Fruit fly (Drosophila melanogaster) whole organism, embryonic: ENCODE data around the gene sob.

Experiments used
- CG10979 ChIP-seq: fragments of 200-800 bp; sonication (Bioruptor generic); optimal IDR thresholded peaks from 2 replicates; lab custom pipeline; 2018; ENCODE audit warnings: missing biosample characterization, mild to moderate bottlenecking, missing genetic modification characterization, moderate library complexity
- CG12299 ChIP-seq: fragments of 200-800 bp; sonication (Bioruptor generic); optimal IDR thresholded peaks from 2 replicates; lab custom pipeline; 2018; ENCODE audit warnings: missing biosample characterization, mild to moderate bottlenecking, missing genetic modification characterization
- CG16813 ChIP-seq: fragments of 200-800 bp; sonication (Bioruptor generic); IDR thresholded peaks from 3 replicates; pipeline ENCODE4 v1.3.6; 2022; ENCODE audit warnings: missing biosample characterization, missing genetic modification characterization; ENCODE audit not compliant: partially characterized antibody
- CG4328 ChIP-seq: fragments of 200-800 bp; sonication (Bioruptor generic); optimal IDR thresholded peaks from 3 replicates; lab custom pipeline; 2017; ENCODE audit warnings: missing biosample characterization, missing genetic modification reagents, missing genetic modification characterization
- CG4360 ChIP-seq: fragments of 200-800 bp; sonication (Bioruptor generic); IDR thresholded peaks from 2 replicates; pipeline ENCODE4 v1.3.6; 2022; ENCODE audit warnings: missing biosample characterization, missing genetic modification characterization
- Max ChIP-seq: fragments of 200-800 bp; sonication (Bioruptor generic); optimal IDR thresholded peaks from 2 replicates; lab custom pipeline; 2016; ENCODE audit warnings: missing biosample characterization, mild to moderate bottlenecking, missing genetic modification characterization
- cad ChIP-seq: fragments of >200 bp; optimal IDR thresholded peaks from 2 replicates; lab custom pipeline; 2017; ENCODE audit warnings: missing biosample characterization, missing genetic modification characterization
- dm ChIP-seq: fragments of 200-800 bp; sonication (Bioruptor generic); optimal IDR thresholded peaks from 3 replicates; lab custom pipeline; 2016; ENCODE audit warnings: missing biosample characterization, missing genetic modification characterization
- fd64A ChIP-seq: fragments of 200-800 bp; sonication (Bioruptor generic); optimal IDR thresholded peaks from 3 replicates; lab custom pipeline; 2018; ENCODE audit warnings: missing biosample characterization, mild to moderate bottlenecking, missing genetic modification characterization
- fd96Cb ChIP-seq: fragments of 200-800 bp; sonication (Bioruptor generic); optimal IDR thresholded peaks from 2 replicates; lab custom pipeline; 2018; ENCODE audit warnings: missing biosample characterization, mild to moderate bottlenecking, missing genetic modification characterization, moderate library complexity
- gcm2 ChIP-seq: fragments of 200-800 bp; sonication (Bioruptor generic); optimal IDR thresholded peaks from 2 replicates; lab custom pipeline; 2016; ENCODE audit warnings: missing biosample characterization, missing genetic modification characterization
- luna ChIP-seq: fragments of 200-800 bp; sonication (Bioruptor generic); optimal IDR thresholded peaks from 2 replicates; lab custom pipeline; 2016; ENCODE audit warnings: missing biosample characterization, missing genetic modification characterization
- pan ChIP-seq, 4 experiments: fragments of >200 bp in 3 of 4; fragments of 200-800 bp in 1 of 4; sonication (Bioruptor generic) in 1 of 4; optimal IDR thresholded peaks in 3 of 4; IDR thresholded peaks in 1 of 4; 2 replicates each; pipeline versions ENCODE4 v1.3.6 to Lab custom; 2017 to 2022; ENCODE audit warnings: missing biosample characterization in 2 of 4, missing genetic modification characterization in 2 of 4, mixed read lengths in 1 of 4

dm6 chr2L:3615156-3615555, 34.6 kb upstream of the sob start:
- TF ChIP-seq fd64A (no peak), CG10979 (tag; lab: Kevin White, UChicago) (no peak), fd96Cb (tag; lab: Kevin White, UChicago) (no peak), cad (GFP tag; lab: Kevin White, UChicago) (peak; percentile 97), CG16813 (GFP tag; lab: Robert Waterston, UW) (no peak), pan (optimal IDR thresholded peaks at IDR 0.05; lab: Kevin White, UChicago) (no peak), pan (GFP tag; optimal IDR thresholded peaks at IDR 0.05 in 1 of 2, IDR thresholded peaks at IDR 0.05 in 1 of 2) (no peak), Max (GFP tag; lab: Kevin White, UChicago) (no peak), CG4328 (GFP tag; lab: Kevin White, UChicago) (no peak), dm (no peak), CG12299 (no peak), CG4360 (GFP tag; lab: Robert Waterston, UW) (no peak), luna (GFP tag; lab: Kevin White, UChicago) (no peak), gcm2 (GFP tag; lab: Kevin White, UChicago) (no peak)
